Worm (Caenorhabditis elegans): ENCODE results near the gene snx-1.
A peak's percentile ranks its signal among the peaks of the same experiment; 100 is the strongest.

The snx-1 gene

ce11 chrX:1120326-1120725 lies 8.5 kb upstream of the snx-1 start (continued):
- TF ChIP-seq lin-14 (GFP tag; optimal IDR thresholded peaks at IDR 0.05) (peak; percentile 79), tbx-2 (tag; optimal IDR thresholded peaks at IDR 0.05) (peak; percentile 50), nhr-90 (tag; optimal IDR thresholded peaks at IDR 0.05; ENCODE audit: poor library complexity) (no peak), Y116A8C.19 (tag; optimal IDR thresholded peaks at IDR 0.05; ENCODE audit: borderline replicate concordance) (no peak), swsn-7 (tag; optimal IDR thresholded peaks at IDR 0.05) (peak; percentile 6), tlp-1 (tag; optimal IDR thresholded peaks at IDR 0.05) (no peak), snpc-4 (tag; optimal IDR thresholded peaks at IDR 0.05) (no peak), grh-1 (GFP tag; IDR thresholded peaks at IDR 0.05) (no peak), nhr-28 (tag; optimal IDR thresholded peaks at IDR 0.05) (no peak), zag-1 (tag; optimal IDR thresholded peaks at IDR 0.05) (peak; percentile 56), ztf-11 (tag; optimal IDR thresholded peaks at IDR 0.05) (peak in 1 of 2 experiments; percentile 58), unc-130 (tag; optimal IDR thresholded peaks at IDR 0.05) (no peak), lin-39 (tag; optimal IDR thresholded peaks at IDR 0.05) (no peak), ceh-82 (tag; optimal IDR thresholded peaks at IDR 0.05) (peak in 1 of 3 experiments; percentile 47), unc-62 (GFP tag; optimal IDR thresholded peaks at IDR 0.05) (no peak), rnt-1 (tag; optimal IDR thresholded peaks at IDR 0.05) (peak; percentile 14), fkh-4 (tag; optimal IDR thresholded peaks at IDR 0.05; ENCODE audit: borderline replicate concordance) (no peak)

ce11 chrX:1121575-1121974 lies 7.2 kb upstream of the snx-1 start:
- TF ChIP-seq hpl-2 (GFP tag; optimal IDR thresholded peaks at IDR 0.05) (no peak), nhr-85 (tag) (no peak), lsy-2 (tag; optimal IDR thresholded peaks at IDR 0.05) (no peak), egl-13 (tag; optimal IDR thresholded peaks at IDR 0.05) (peak; percentile 33), skn-1 (tag; optimal IDR thresholded peaks at IDR 0.05) (peak; percentile 48), fkh-10 (GFP tag; optimal IDR thresholded peaks at IDR 0.05) (no peak), nhr-77 (tag; optimal IDR thresholded peaks at IDR 0.05) (no peak)

ce11 chrX:1122198-1122597 lies 6.6 kb upstream of the snx-1 start:
- TF ChIP-seq ceh-82 (tag; optimal IDR thresholded peaks at IDR 0.05) (peak in 1 of 3 experiments; percentile 41), sox-4 (tag; optimal IDR thresholded peaks at IDR 0.05) (no peak), xbp-1 (tag; optimal IDR thresholded peaks at IDR 0.05) (no peak), skn-1 (tag; optimal IDR thresholded peaks at IDR 0.05) (peak; percentile 16), fkh-10 (GFP tag; optimal IDR thresholded peaks at IDR 0.05) (no peak), pax-3 (tag; optimal IDR thresholded peaks at IDR 0.05) (no peak), rnt-1 (tag; optimal IDR thresholded peaks at IDR 0.05) (peak; percentile 59), lin-39 (tag; optimal IDR thresholded peaks at IDR 0.05) (no peak), blmp-1 (tag; optimal IDR thresholded peaks at IDR 0.05) (peak; percentile 55), nhr-237 (tag; optimal IDR thresholded peaks at IDR 0.05) (no peak), elt-3 (tag; optimal IDR thresholded peaks at IDR 0.05) (peak in 1 of 6 experiments; percentile 55), F16B12.6 (tag; optimal IDR thresholded peaks at IDR 0.05) (no peak), lin-35 (GFP tag; optimal IDR thresholded peaks at IDR 0.05) (peak in 1 of 2 experiments; percentile 41), pqm-1 (tag; optimal IDR thresholded peaks at IDR 0.05) (no peak), sup-37 (GFP tag; optimal IDR thresholded peaks at IDR 0.05) (no peak), efl-1 (optimal IDR thresholded peaks at IDR 0.05) (no peak), efl-1 (GFP tag; optimal IDR thresholded peaks at IDR 0.05 in 1 of 2) (no peak), hlh-17 (GFP tag; optimal IDR thresholded peaks at IDR 0.05; ENCODE audit: borderline replicate concordance) (no peak), unc-30 (tag; optimal IDR thresholded peaks at IDR 0.05) (no peak), lin-15B (tag; optimal IDR thresholded peaks at IDR 0.05) (no peak), ets-5 (GFP tag; IDR thresholded peaks at IDR 0.05) (no peak), lsy-2 (tag; optimal IDR thresholded peaks at IDR 0.05) (peak in 1 of 2 experiments; percentile 64), nhr-84 (tag; optimal IDR thresholded peaks at IDR 0.05) (no peak), ztf-11 (tag; optimal IDR thresholded peaks at IDR 0.05) (no peak), nhr-12 (tag; optimal IDR thresholded peaks at IDR 0.05) (no peak), efl-3 (GFP tag; optimal IDR thresholded peaks at IDR 0.05) (no peak), sptf-1 (tag; optimal IDR thresholded peaks at IDR 0.05) (no peak), nhr-20 (tag; optimal IDR thresholded peaks at IDR 0.05) (peak; percentile 25), unc-62 (GFP tag; optimal IDR thresholded peaks at IDR 0.05) (no peak), fos-1 (tag; optimal IDR thresholded peaks at IDR 0.05) (peak; percentile 39), nhr-47 (tag; optimal IDR thresholded peaks at IDR 0.05) (no peak), C04F5.9 (tag; optimal IDR thresholded peaks at IDR 0.05) (no peak), ztf-4 (tag; optimal IDR thresholded peaks at IDR 0.05) (no peak), nhr-71 (tag; optimal IDR thresholded peaks at IDR 0.05) (peak; percentile 66), ama-1 (optimal IDR thresholded peaks at IDR 0.05) (no peak), swsn-7 (tag; optimal IDR thresholded peaks at IDR 0.05) (no peak)
